Worm (Caenorhabditis elegans): Measurements from ENCODE around the gene F57G12.1.

The F57G12.1 gene

DNA sequence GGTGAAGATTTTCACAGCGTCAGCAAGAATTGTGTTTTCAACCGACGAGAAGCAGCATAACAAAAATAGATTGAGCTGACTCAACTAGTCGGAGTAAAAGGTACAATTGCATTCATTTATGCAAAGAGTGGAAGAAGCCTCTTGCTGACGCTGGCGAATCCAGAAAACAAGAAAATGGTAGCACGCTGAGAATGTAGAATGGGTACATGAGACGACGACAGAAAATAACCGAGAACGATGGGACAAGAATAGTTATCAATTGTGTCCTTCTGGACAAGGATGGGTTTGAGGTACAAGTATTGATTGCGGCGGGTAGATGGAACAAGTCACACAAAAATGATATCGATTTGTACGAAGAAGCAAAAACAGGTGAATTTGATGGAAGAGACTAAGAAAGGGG is 2.1 kb downstream of the F57G12.1 start:
- no peak for TF ChIP-seq eor-1 (tag; optimal IDR thresholded peaks at IDR 0.05)
- peak; percentile 67 for TF ChIP-seq ama-1 (optimal IDR thresholded peaks at IDR 0.05)
- no peak for TF ChIP-seq nhr-43 (tag; optimal IDR thresholded peaks at IDR 0.05; ENCODE audit: poor library complexity, severe bottlenecking)
- no peak for TF ChIP-seq ceh-28 (tag; optimal IDR thresholded peaks at IDR 0.05)
- TF ChIP-seq nhr-28 (tag; optimal IDR thresholded peaks at IDR 0.05): no peak

DNA sequence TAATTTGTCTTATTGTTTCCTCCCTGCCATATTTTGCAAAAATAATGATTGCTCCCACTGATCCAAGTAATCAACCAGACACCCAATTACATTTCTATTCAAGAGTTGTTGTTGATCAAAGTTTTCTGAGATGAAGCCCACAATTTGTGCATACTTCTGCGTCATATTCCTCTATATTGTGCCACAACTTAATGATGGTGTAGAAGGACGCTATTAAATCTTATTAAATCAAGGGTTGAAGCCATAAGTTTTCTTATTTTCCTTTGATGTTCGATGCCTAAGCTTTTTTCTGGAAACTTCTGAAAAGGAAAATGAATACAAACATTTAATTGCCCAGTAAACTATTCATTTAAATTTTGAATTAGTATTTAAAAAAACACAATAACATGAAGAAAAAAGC is 2.7 kb downstream of the F57G12.1 start:
- TF ChIP-seq pha-4 (tag; optimal IDR thresholded peaks at IDR 0.05): peak; percentile 10
- TF ChIP-seq tbx-2 (tag; optimal IDR thresholded peaks at IDR 0.05): no peak
- no peak for TF ChIP-seq ama-1 (optimal IDR thresholded peaks at IDR 0.05)
- no peak for TF ChIP-seq ceh-28 (tag; optimal IDR thresholded peaks at IDR 0.05)
- no peak for TF ChIP-seq ztf-4 (tag; optimal IDR thresholded peaks at IDR 0.05)
- no peak for TF ChIP-seq R02D3.7 (tag; optimal IDR thresholded peaks at IDR 0.05)
- peak; percentile 19 for TF ChIP-seq nhr-25 (tag; optimal IDR thresholded peaks at IDR 0.05)
- TF ChIP-seq ztf-11 (tag; optimal IDR thresholded peaks at IDR 0.05): no peak
- TF ChIP-seq ceh-16 (tag; optimal IDR thresholded peaks at IDR 0.05): no peak
- TF ChIP-seq nhr-77 (tag; optimal IDR thresholded peaks at IDR 0.05): no peak

DNA sequence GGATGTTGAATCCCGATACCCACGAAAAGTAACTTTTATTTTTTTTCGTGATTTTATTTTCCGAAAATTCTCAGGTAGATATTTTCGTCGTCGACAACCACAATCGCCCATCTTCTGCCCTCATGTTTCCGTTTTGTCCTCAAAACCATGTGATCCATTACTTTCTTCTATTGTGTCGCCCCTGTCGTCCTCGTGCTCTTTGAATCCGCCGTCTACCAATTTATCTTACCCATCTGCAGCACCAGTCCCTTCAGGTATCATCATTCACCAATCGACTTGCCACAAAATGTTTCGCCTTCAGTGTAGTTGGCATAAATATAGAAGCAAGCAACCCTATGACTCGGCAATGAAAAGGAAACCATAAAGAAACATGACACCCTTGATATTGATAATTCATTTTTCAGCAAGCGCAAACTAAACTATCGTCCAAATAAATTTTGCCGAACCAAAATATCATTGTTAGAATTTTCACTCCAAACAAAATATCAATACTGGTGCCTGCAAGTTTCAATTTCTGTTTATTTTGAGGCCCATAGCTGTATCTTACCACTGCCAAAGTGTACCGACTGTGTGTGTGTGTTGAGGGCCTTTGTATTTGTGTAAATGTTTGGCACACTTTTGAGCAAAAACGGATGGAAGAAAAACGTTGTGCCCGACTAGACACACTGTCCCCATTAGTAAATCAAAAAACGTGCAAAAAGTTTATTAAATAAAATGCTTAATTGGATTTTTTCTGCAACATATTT is 3.7 kb downstream of the F57G12.1 start:
- TF ChIP-seq unc-39 (tag; optimal IDR thresholded peaks at IDR 0.05) (no peak), lin-39 (tag; optimal IDR thresholded peaks at IDR 0.05) (peak; percentile 59), nhr-77 (tag; optimal IDR thresholded peaks at IDR 0.05) (no peak), pha-4 (tag; optimal IDR thresholded peaks at IDR 0.05) (peak; percentile 80)

DNA sequence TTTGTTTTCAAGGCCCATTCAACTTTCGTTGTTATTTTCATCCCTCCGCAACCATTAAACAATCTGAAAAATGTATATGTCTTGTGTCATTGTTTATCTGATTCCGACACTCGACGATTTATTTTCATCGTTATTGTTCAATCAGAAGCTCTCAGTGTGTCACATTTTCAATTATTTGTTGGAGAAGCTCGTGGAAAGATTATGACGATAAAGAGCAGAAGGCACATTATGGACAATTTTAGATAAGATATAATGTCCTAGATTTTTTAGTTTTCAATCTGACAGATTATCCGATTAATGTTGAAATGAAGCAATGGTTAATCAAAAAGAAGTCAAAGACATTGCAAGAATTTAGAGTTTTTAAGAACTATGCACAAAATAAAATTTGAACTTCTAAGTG is 6.5 kb downstream of the F57G12.1 start:
- peak; percentile 80 for TF ChIP-seq elt-1 (tag; optimal IDR thresholded peaks at IDR 0.05)
- TF ChIP-seq ceh-16 (tag; optimal IDR thresholded peaks at IDR 0.05): no peak
- TF ChIP-seq egl-5 (tag; optimal IDR thresholded peaks at IDR 0.05): peak; percentile 21
- no peak for TF ChIP-seq nhr-28 (tag; optimal IDR thresholded peaks at IDR 0.05)

DNA sequence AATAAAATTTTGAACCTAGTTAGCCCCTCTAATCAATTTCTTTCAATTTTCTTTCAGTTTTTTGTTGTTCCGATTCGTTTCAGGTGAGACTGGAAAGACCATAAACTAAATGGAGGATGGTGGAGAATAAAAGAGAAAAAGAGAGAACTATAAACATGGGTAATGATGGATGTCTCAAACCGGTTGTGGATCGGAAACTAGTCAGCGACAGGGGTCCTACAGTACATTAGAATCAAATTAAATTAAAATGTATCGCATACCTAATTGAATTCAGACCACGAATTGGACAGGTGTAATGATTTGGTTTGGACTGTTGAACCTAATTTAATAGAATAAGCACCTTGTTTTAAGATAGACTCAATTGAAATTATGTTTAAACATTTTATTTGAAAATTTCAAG is 7.4 kb downstream of the F57G12.1 start:
- TF ChIP-seq nhr-77 (tag; optimal IDR thresholded peaks at IDR 0.05) (no peak), ceh-82 (tag; optimal IDR thresholded peaks at IDR 0.05) (no peak), pha-4 (tag; optimal IDR thresholded peaks at IDR 0.05) (no peak), fos-1 (tag; optimal IDR thresholded peaks at IDR 0.05) (no peak), nhr-237 (tag; optimal IDR thresholded peaks at IDR 0.05) (no peak), nhr-43 (tag; optimal IDR thresholded peaks at IDR 0.05; ENCODE audit: poor library complexity, severe bottlenecking) (no peak), eor-1 (tag; optimal IDR thresholded peaks at IDR 0.05) (no peak), ceh-9 (tag; optimal IDR thresholded peaks at IDR 0.05) (no peak), sea-2 (GFP tag; optimal IDR thresholded peaks at IDR 0.05) (no peak), mdl-1 (tag; optimal IDR thresholded peaks at IDR 0.05) (no peak), nhr-11 (tag; optimal IDR thresholded peaks at IDR 0.05) (no peak), lsy-12 (tag; optimal IDR thresholded peaks at IDR 0.05) (no peak), fkh-2 (tag; optimal IDR thresholded peaks at IDR 0.05) (no peak)

DNA sequence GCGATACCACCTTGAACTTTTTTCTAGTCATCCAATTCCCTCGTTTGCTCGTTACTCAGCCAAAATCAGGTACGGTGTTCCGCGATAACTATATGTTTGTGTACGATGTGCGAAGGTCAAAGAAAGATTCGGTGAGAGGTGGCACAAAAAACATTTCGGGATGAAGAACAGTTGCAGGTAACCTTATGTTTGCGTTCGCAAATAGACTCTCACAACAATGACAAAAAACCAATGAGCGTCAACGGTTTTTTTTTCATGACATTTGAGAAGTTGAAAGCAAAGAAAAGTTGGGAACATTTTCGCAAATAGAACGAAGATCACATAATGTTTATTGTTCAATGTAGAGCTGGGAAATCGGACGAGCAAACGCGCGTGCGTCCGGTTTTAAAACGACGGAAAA is 8.8 kb downstream of the F57G12.1 start:
- TF ChIP-seq tbx-2 (tag; optimal IDR thresholded peaks at IDR 0.05) (no peak), pqm-1 (tag; optimal IDR thresholded peaks at IDR 0.05) (no peak), elt-1 (tag; optimal IDR thresholded peaks at IDR 0.05) (no peak), snpc-4 (tag; optimal IDR thresholded peaks at IDR 0.05) (no peak), eor-1 (tag; optimal IDR thresholded peaks at IDR 0.05) (no peak), nhr-76 (tag; optimal IDR thresholded peaks at IDR 0.05) (no peak), pha-4 (tag; optimal IDR thresholded peaks at IDR 0.05) (peak; percentile 96)

DNA sequence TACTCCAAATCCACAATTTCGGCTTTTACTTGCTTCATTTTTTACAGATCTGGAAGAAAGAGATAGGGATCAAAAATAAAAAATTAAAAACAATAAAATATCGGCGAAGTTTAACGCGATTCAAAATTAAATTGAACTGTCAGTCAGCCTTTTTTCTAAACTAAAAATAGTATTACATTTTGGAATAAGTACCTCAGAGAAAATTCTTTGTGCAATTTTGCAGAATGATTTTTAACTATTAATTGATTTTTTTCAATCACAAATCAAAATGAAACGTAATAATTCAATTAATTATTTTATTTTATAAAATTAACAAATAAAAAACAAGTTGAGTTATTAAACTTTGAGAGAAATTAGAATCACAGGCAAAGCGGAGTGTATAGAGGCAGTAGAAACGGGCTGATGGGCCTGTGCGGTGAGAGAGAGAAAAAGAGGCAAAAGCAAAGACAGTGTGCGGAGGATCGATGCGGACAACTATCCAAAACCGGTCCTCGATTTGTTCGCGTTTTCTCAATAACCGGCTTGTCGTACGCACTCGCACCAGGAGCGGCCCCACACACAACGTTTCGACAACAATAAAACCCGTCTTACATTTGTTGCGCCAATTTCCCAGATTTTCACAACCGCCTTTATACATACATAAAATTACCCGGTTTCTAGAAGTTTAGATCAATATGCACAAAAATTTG is 11.3 kb downstream of the F57G12.1 start, which contains the start of gene F57G12.2:
F57G12.2 (minus strand) TSS at position 51 of the 689 bp plus-strand sequence.
- TF ChIP-seq elt-2 (tag; optimal IDR thresholded peaks at IDR 0.05) (no peak), nhr-43 (tag; optimal IDR thresholded peaks at IDR 0.05; ENCODE audit: poor library complexity, severe bottlenecking) (peak; percentile 38), zag-1 (tag; optimal IDR thresholded peaks at IDR 0.05) (no peak), nhr-67 (tag; optimal IDR thresholded peaks at IDR 0.05) (no peak), nhr-23 (tag; optimal IDR thresholded peaks at IDR 0.05) (peak; percentile 59), aly-2 (tag; optimal IDR thresholded peaks at IDR 0.05) (no peak), nhr-25 (tag; optimal IDR thresholded peaks at IDR 0.05) (peak; percentile 60), egl-5 (tag; optimal IDR thresholded peaks at IDR 0.05) (no peak), hmg-11 (tag; optimal IDR thresholded peaks at IDR 0.05) (peak; percentile 11), ztf-11 (tag; optimal IDR thresholded peaks at IDR 0.05) (no peak), mdl-1 (tag; optimal IDR thresholded peaks at IDR 0.05) (no peak)
